Fruit fly (Drosophila melanogaster): ENCODE measurements around the gene nAChRalpha5.

DNA sequence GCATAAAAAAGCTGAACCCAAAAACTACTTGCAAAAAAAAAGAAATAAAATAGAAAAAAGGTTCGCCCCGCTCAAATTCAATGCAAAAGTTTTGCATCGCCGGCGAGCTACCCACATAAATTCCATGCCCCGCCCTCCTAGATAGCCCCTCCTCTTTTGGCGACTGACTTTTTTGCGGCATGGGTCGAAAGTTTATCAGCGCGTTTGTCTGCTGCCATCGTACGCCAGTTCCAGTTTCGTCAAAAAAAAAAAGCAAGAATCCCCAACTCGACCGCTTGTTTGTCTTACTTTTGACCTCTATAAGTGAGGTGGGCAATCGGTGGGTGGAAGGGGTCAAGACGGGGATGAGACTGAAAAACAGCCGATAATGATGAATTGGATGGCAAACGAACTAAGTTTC is 102.9 kb downstream of the nAChRalpha5 start:
- no peak for TF ChIP-seq CG8478 (optimal IDR thresholded peaks at IDR 0.05)
- TF ChIP-seq CTCF (optimal IDR thresholded peaks at IDR 0.05): no peak

All from S2 (cell line).